Worm (Caenorhabditis elegans) whole organism, L4 larva: ENCODE results near the gene F54C8.6.
A peak's percentile ranks its signal among the peaks of the same experiment; 100 is the strongest.

Source experiments
- D1046.2 ChIP-seq: fragments of 200-800 bp; sonication (Bioruptor generic); IDR thresholded peaks from 2 replicates; pipeline ENCODE4 v1.3.6; 2022; ENCODE audit warnings: missing genetic modification characterization, missing compliant biosample characterization
- F26F4.8 ChIP-seq: fragments of 200-800 bp; sonication (Bioruptor generic); conservative IDR thresholded peaks from 2 replicates; pipeline ENCODE4 v1.3.6; 2022; ENCODE audit warnings: missing genetic modification characterization, missing compliant biosample characterization
- R02D3.7 ChIP-seq: fragments of 150-350 bp; sonication (generic microtip); optimal IDR thresholded peaks from 3 replicates; lab custom pipeline; 2014; ENCODE audit warnings: missing biosample characterization, missing genetic modification characterization
- T26A8.4 ChIP-seq: fragments of 200-800 bp; sonication (Bioruptor generic); IDR thresholded peaks from 2 replicates; pipeline ENCODE4 v1.3.6; 2022; ENCODE audit warnings: missing genetic modification characterization, missing compliant biosample characterization
- Y105C5A.15 ChIP-seq: fragments of 200-800 bp; sonication (Bioruptor generic); IDR thresholded peaks from 2 replicates; pipeline ENCODE4 v1.3.6; 2022; ENCODE audit warnings: missing genetic modification characterization, missing compliant biosample characterization
- Y48G9A.11 ChIP-seq: fragments of 200-800 bp; sonication (Bioruptor generic); IDR thresholded peaks from 2 replicates; pipeline ENCODE4 v1.3.6; 2022; ENCODE audit warnings: missing genetic modification reagents, missing genetic modification characterization, missing compliant biosample characterization
- Y5F2A.4 ChIP-seq: fragments of 200-800 bp; sonication (Bioruptor generic); optimal IDR thresholded peaks from 2 replicates; lab custom pipeline; 2018; ENCODE audit warnings: mild to moderate bottlenecking, missing genetic modification characterization, missing compliant biosample characterization
- ZK546.5 ChIP-seq, 2 experiments: sonication (generic microtip); optimal IDR thresholded peaks; 2 replicates each; lab custom pipeline; 2017; ENCODE audit warnings: missing biosample characterization in 2 of 2, missing genetic modification characterization in 2 of 2
- aha-1 ChIP-seq: fragments of 150-350 bp; peaks from one replicate; lab custom pipeline; 2014; ENCODE audit warnings: missing biosample characterization, missing genetic modification characterization
- aly-2 ChIP-seq: sonication (generic microtip); optimal IDR thresholded peaks from 2 replicates; lab custom pipeline; 2018; ENCODE audit warnings: missing biosample characterization, missing genetic modification characterization
- arid-1 ChIP-seq: fragments of 200-800 bp; sonication (Bioruptor generic); conservative IDR thresholded peaks from 2 replicates; pipeline ENCODE4 v1.3.6; 2022; ENCODE audit warnings: missing genetic modification reagents, missing genetic modification characterization, missing compliant biosample characterization
- ceh-28 ChIP-seq: fragments of 150-350 bp; optimal IDR thresholded peaks from 2 replicates; lab custom pipeline; 2014; ENCODE audit warnings: missing biosample characterization, missing genetic modification reagents, missing genetic modification characterization
- ceh-62 ChIP-seq: sonication (generic microtip); optimal IDR thresholded peaks from 2 replicates; lab custom pipeline; 2017; ENCODE audit warnings: missing biosample characterization, missing genetic modification characterization
- ctbp-1 ChIP-seq: fragments of 200-800 bp; sonication (Bioruptor generic); IDR thresholded peaks from 2 replicates; pipeline ENCODE4 v1.3.6; 2022; ENCODE audit warnings: missing genetic modification reagents, missing genetic modification characterization, missing compliant biosample characterization
- daf-12 ChIP-seq: fragments of 150-350 bp; optimal IDR thresholded peaks from 2 replicates; lab custom pipeline; 2014; ENCODE audit warnings: missing biosample characterization, missing genetic modification reagents, missing genetic modification characterization
- dmd-6 ChIP-seq: fragments of 200-800 bp; sonication (Bioruptor generic); IDR thresholded peaks from 2 replicates; pipeline ENCODE4 v1.3.6; 2022; ENCODE audit warnings: missing genetic modification reagents, missing genetic modification characterization, missing compliant biosample characterization
- dmd-9 ChIP-seq: fragments of 200-800 bp; sonication (Bioruptor generic); IDR thresholded peaks from 2 replicates; pipeline ENCODE4 v1.3.6; 2022; ENCODE audit warnings: missing genetic modification reagents, missing genetic modification characterization, missing compliant biosample characterization
- dpl-1 ChIP-seq: fragments of 150-350 bp; optimal IDR thresholded peaks from 2 replicates; lab custom pipeline; 2014; ENCODE audit warnings: missing biosample characterization, missing genetic modification reagents, missing genetic modification characterization
- dve-1 ChIP-seq: sonication (generic microtip); optimal IDR thresholded peaks from 2 replicates; lab custom pipeline; 2017; ENCODE audit warnings: antibody characterized with exemption, mild to moderate bottlenecking, missing genetic modification characterization, missing compliant biosample characterization; ENCODE audit not compliant: insufficient read depth
- egl-43 ChIP-seq: fragments of 200-800 bp; sonication (Bioruptor generic); IDR thresholded peaks from 2 replicates; pipeline ENCODE4 v1.3.6; 2022; ENCODE audit warnings: missing genetic modification reagents, missing genetic modification characterization, missing compliant biosample characterization
- fkh-10 ChIP-seq: fragments of 150-350 bp; optimal IDR thresholded peaks from 2 replicates; lab custom pipeline; 2014; ENCODE audit warnings: missing biosample characterization, missing genetic modification reagents, missing genetic modification characterization
- fos-1 ChIP-seq: fragments of 150-350 bp; optimal IDR thresholded peaks from 2 replicates; lab custom pipeline; 2014; ENCODE audit warnings: missing biosample characterization, missing genetic modification characterization
- gei-8 ChIP-seq: fragments of 200-800 bp; sonication (Bioruptor generic); optimal IDR thresholded peaks from 2 replicates; lab custom pipeline; 2018; ENCODE audit warnings: mild to moderate bottlenecking, missing genetic modification characterization, missing compliant biosample characterization
- hif-1 ChIP-seq, 2 experiments: sonication (generic microtip); optimal IDR thresholded peaks; 2 replicates each; lab custom pipeline; 2016 to 2017; ENCODE audit warnings: missing compliant biosample characterization in 2 of 2, missing genetic modification characterization in 2 of 2, missing genetic modification reagents in 2 of 2, missing genotype in 2 of 2, mild to moderate bottlenecking in 1 of 2
- jun-1 ChIP-seq: fragments of 150-350 bp; optimal IDR thresholded peaks from 2 replicates; lab custom pipeline; 2014; ENCODE audit warnings: missing biosample characterization, missing genetic modification reagents, missing genetic modification characterization
- lim-7 ChIP-seq: fragments of 200-800 bp; sonication (Bioruptor generic); IDR thresholded peaks from 2 replicates; pipeline ENCODE4 v1.3.6; 2022; ENCODE audit warnings: missing genetic modification characterization, missing compliant biosample characterization
- lin-39 ChIP-seq: fragments of 150-350 bp; optimal IDR thresholded peaks from 2 replicates; lab custom pipeline; 2014; ENCODE audit warnings: missing biosample characterization, missing genetic modification reagents, missing genetic modification characterization
- lsy-2 ChIP-seq, 2 experiments: fragments of 150-350 bp in 1 of 2; sonication (generic microtip) in 1 of 2; optimal IDR thresholded peaks; 2 replicates each; lab custom pipeline; 2014 to 2017; ENCODE audit warnings: missing biosample characterization in 2 of 2, missing genetic modification characterization in 2 of 2
- madf-9 ChIP-seq: fragments of 200-800 bp; sonication (Bioruptor generic); conservative IDR thresholded peaks from 2 replicates; pipeline ENCODE4 v1.3.6; 2022; ENCODE audit warnings: missing genetic modification reagents, missing genetic modification characterization, missing compliant biosample characterization
- mdl-1 ChIP-seq, 2 experiments: fragments of 150-350 bp in 1 of 2; sonication (generic microtip) in 1 of 2; optimal IDR thresholded peaks; 2 replicates each; lab custom pipeline; 2014 to 2017; ENCODE audit warnings: missing biosample characterization in 2 of 2, missing genetic modification characterization in 2 of 2
- mdt-29 ChIP-seq: fragments of 200-800 bp; sonication (Bioruptor generic); IDR thresholded peaks from 2 replicates; pipeline ENCODE4 v1.3.6; 2022; ENCODE audit warnings: missing genetic modification reagents, missing genetic modification characterization, missing compliant biosample characterization
- mep-1 ChIP-seq: fragments of 150-350 bp; sonication (generic microtip); optimal IDR thresholded peaks from 3 replicates; lab custom pipeline; 2014; ENCODE audit warnings: missing biosample characterization, missing genetic modification characterization
- mes-2 ChIP-seq: sonication (generic microtip); optimal IDR thresholded peaks from 2 replicates; lab custom pipeline; 2016; ENCODE audit warnings: missing genotype, mild to moderate bottlenecking, missing genetic modification characterization, missing compliant biosample characterization; ENCODE audit not compliant: poor library complexity, severe bottlenecking
- mxl-2 ChIP-seq: fragments of 200-800 bp; sonication (Bioruptor generic); conservative IDR thresholded peaks from 2 replicates; pipeline ENCODE4 v1.3.6; 2022; ENCODE audit warnings: missing genetic modification reagents, missing genetic modification characterization, missing compliant biosample characterization
- nhr-25 ChIP-seq: sonication (generic microtip); optimal IDR thresholded peaks from 2 replicates; lab custom pipeline; 2017; ENCODE audit warnings: missing genetic modification characterization, mild to moderate bottlenecking, missing compliant biosample characterization, antibody characterized with exemption, moderate library complexity, borderline replicate concordance; ENCODE audit not compliant: insufficient read depth
- nhr-42 ChIP-seq: fragments of 200-800 bp; sonication (Bioruptor generic); IDR thresholded peaks from 2 replicates; pipeline ENCODE4 v1.3.6; 2022; ENCODE audit warnings: missing genetic modification characterization, missing compliant biosample characterization
- nhr-76 ChIP-seq: fragments of 150-350 bp; optimal IDR thresholded peaks from 2 replicates; lab custom pipeline; 2014; ENCODE audit warnings: missing biosample characterization, missing genetic modification characterization
- nhr-77 ChIP-seq: fragments of 150-350 bp; optimal IDR thresholded peaks from 2 replicates; lab custom pipeline; 2014; ENCODE audit warnings: missing biosample characterization, missing genetic modification characterization
- php-3 ChIP-seq: fragments of 200-800 bp; sonication (Bioruptor generic); IDR thresholded peaks from 2 replicates; pipeline ENCODE4 v1.3.6; 2022; ENCODE audit warnings: missing genetic modification reagents, missing genetic modification characterization, missing compliant biosample characterization
- saeg-2 ChIP-seq: fragments of 200-800 bp; sonication (Bioruptor generic); IDR thresholded peaks from 2 replicates; pipeline ENCODE4 v1.3.6; 2022; ENCODE audit warnings: missing genetic modification reagents, missing genetic modification characterization, missing compliant biosample characterization
- sdz-12 ChIP-seq: fragments of 200-800 bp; sonication (Bioruptor generic); optimal IDR thresholded peaks from 2 replicates; lab custom pipeline; 2018; ENCODE audit warnings: mild to moderate bottlenecking, missing genetic modification characterization, missing compliant biosample characterization
- set-16 ChIP-seq: fragments of 200-800 bp; sonication (Bioruptor generic); IDR thresholded peaks from 2 replicates; pipeline ENCODE4 v1.3.6; 2022; ENCODE audit warnings: missing genetic modification reagents, missing genetic modification characterization, missing compliant biosample characterization
- skn-1 ChIP-seq: fragments of 150-350 bp; optimal IDR thresholded peaks from 2 replicates; lab custom pipeline; 2014; ENCODE audit warnings: missing biosample characterization, missing genetic modification characterization
- snpc-1.2 ChIP-seq: fragments of 200-800 bp; sonication (Bioruptor generic); IDR thresholded peaks from 2 replicates; pipeline ENCODE4 v1.3.6; 2022; ENCODE audit warnings: missing genetic modification reagents, missing genetic modification characterization, missing compliant biosample characterization
- spr-3 ChIP-seq: fragments of 200-800 bp; sonication (Bioruptor generic); optimal IDR thresholded peaks from 2 replicates; lab custom pipeline; 2018; ENCODE audit warnings: mild to moderate bottlenecking, missing genetic modification characterization, missing compliant biosample characterization
- unc-39 ChIP-seq: sonication (generic microtip); optimal IDR thresholded peaks from 2 replicates; lab custom pipeline; 2017; ENCODE audit warnings: missing biosample characterization, missing genetic modification characterization
- unc-62 ChIP-seq, 3 experiments: fragments of 150-350 bp in 1 of 3; sonication (generic microtip); optimal IDR thresholded peaks in 2 of 3; peaks in 1 of 3; 1 replicate in 1 of 3; 2 replicates in 2 of 3; lab custom pipeline; 2014 to 2017; ENCODE audit warnings: missing biosample characterization in 3 of 3, missing genetic modification characterization in 3 of 3, missing genetic modification reagents in 3 of 3, missing genotype in 1 of 3
- zag-1 ChIP-seq: fragments of 150-350 bp; optimal IDR thresholded peaks from 2 replicates; lab custom pipeline; 2014; ENCODE audit warnings: missing biosample characterization, missing genetic modification characterization
- zfp-3 ChIP-seq: fragments of 200-800 bp; sonication (Bioruptor generic); conservative IDR thresholded peaks from 2 replicates; pipeline ENCODE4 v1.3.6; 2022; ENCODE audit warnings: missing genetic modification reagents, missing genetic modification characterization, missing compliant biosample characterization

F54C8.6 gene

ce11 chrIII:9476564-9476963 is 26.8 kb upstream of the F54C8.6 start:
- TF ChIP-seq daf-12 (tag; lab: Kevin White, UChicago) (no peak), dmd-6 (peak; percentile 40; the same call in 1 of the 2 replicates), dve-1 (tag; lab: Kevin White, UChicago) (peak; percentile 7), mep-1 (tag; lab: Kevin White, UChicago) (no peak)

ce11 chrIII:9474501-9474900 is 24.8 kb upstream of the F54C8.6 start:
- TF ChIP-seq arid-1 (GFP tag; lab: Robert Waterston, UW) (no peak), zfp-3 (GFP tag; lab: Robert Waterston, UW) (no peak), lim-7 (GFP tag; lab: Robert Waterston, UW) (no peak), fkh-10 (GFP tag; lab: Kevin White, UChicago) (no peak), aly-2 (no peak), nhr-77 (peak; percentile 35), hif-1 (tag; optimal IDR thresholded peaks at IDR 0.05; lab: Kevin White, UChicago) (no peak), snpc-1.2 (GFP tag; lab: Robert Waterston, UW) (no peak), set-16 (GFP tag; lab: Robert Waterston, UW) (no peak), D1046.2 (GFP tag; lab: Robert Waterston, UW) (no peak), mes-2 (tag; lab: Kevin White, UChicago) (peak; percentile 36), zag-1 (tag; lab: Kevin White, UChicago) (no peak), lsy-2 (tag; optimal IDR thresholded peaks at IDR 0.05; lab: Kevin White, UChicago) (no peak), dpl-1 (GFP tag; lab: Kevin White, UChicago) (no peak), dmd-9 (GFP tag; lab: Robert Waterston, UW) (no peak), F26F4.8 (GFP tag; lab: Robert Waterston, UW) (no peak), skn-1 (no peak), dve-1 (tag; lab: Kevin White, UChicago) (peak; percentile 26), mxl-2 (GFP tag; lab: Robert Waterston, UW) (no peak), unc-62 (GFP tag; optimal IDR thresholded peaks at IDR 0.05 in 1 of 2; lab: Kevin White, UChicago) (peak in 1 of 2 experiments; percentile 19), unc-62 (tag; optimal IDR thresholded peaks at IDR 0.05; lab: Kevin White, UChicago) (no peak), unc-39 (tag; lab: Kevin White, UChicago) (no peak), nhr-25 (tag; lab: Kevin White, UChicago) (no peak), spr-3 (GFP tag; lab: Kevin White, UChicago) (no peak), daf-12 (tag; lab: Kevin White, UChicago) (no peak), jun-1 (tag; lab: Kevin White, UChicago) (no peak), nhr-42 (no peak), mdl-1 (tag; optimal IDR thresholded peaks at IDR 0.05; lab: Kevin White, UChicago) (no peak), Y48G9A.11 (no peak), php-3 (no peak), lin-39 (tag; lab: Kevin White, UChicago) (no peak), mdt-29 (no peak), aha-1 (tag; lab: Kevin White, UChicago) (no peak), Y5F2A.4 (no peak), ceh-28 (tag; lab: Kevin White, UChicago) (no peak), R02D3.7 (tag; lab: Kevin White, UChicago) (no peak), ZK546.5 (tag; optimal IDR thresholded peaks at IDR 0.05; lab: Kevin White, UChicago) (no peak), sdz-12 (GFP tag; lab: Kevin White, UChicago) (no peak), saeg-2 (GFP tag; lab: Robert Waterston, UW) (no peak), Y105C5A.15 (no peak), madf-9 (GFP tag; lab: Robert Waterston, UW) (no peak), gei-8 (GFP tag; lab: Kevin White, UChicago) (no peak), ceh-62 (tag; lab: Kevin White, UChicago) (no peak), fos-1 (tag; lab: Kevin White, UChicago) (no peak), T26A8.4 (GFP tag; lab: Robert Waterston, UW) (no peak), egl-43 (GFP tag; lab: Robert Waterston, UW) (no peak), nhr-76 (tag; lab: Kevin White, UChicago) (no peak), ctbp-1 (GFP tag; lab: Robert Waterston, UW) (no peak)
